Fruit fly (Drosophila melanogaster) whole organism, embryonic: Measurements from ENCODE around the gene nanos.
A peak's percentile ranks its signal among the peaks of the same experiment; 100 is the strongest.

Experiments used
- Abd-B ChIP-seq: fragments of 200-800 bp; sonication (Bioruptor generic); optimal IDR thresholded peaks from 2 replicates; lab custom pipeline; 2018; ENCODE audit warnings: missing biosample characterization, mild to moderate bottlenecking, missing genetic modification characterization, moderate library complexity
- Blimp-1 ChIP-seq: fragments of 200-800 bp; sonication (Bioruptor generic); optimal IDR thresholded peaks from 3 replicates; lab custom pipeline; 2018; ENCODE audit warnings: missing biosample characterization, missing genetic modification characterization, mild to moderate bottlenecking, moderate library complexity, missing genetic modification reagents
- CG11456 ChIP-seq: fragments of 200-800 bp; sonication (Bioruptor generic); IDR thresholded peaks from 3 replicates; pipeline ENCODE4 v1.3.6; 2022; ENCODE audit warnings: missing biosample characterization, missing genetic modification characterization
- CG12155 ChIP-seq: fragments of 200-800 bp; sonication (Bioruptor generic); optimal IDR thresholded peaks from 3 replicates; lab custom pipeline; 2016; ENCODE audit warnings: missing biosample characterization, missing genetic modification characterization
- CG14860 ChIP-seq: fragments of 200-800 bp; sonication (Bioruptor generic); IDR thresholded peaks from 3 replicates; pipeline ENCODE4 v1.3.6; 2022; ENCODE audit warnings: missing biosample characterization, missing genetic modification characterization; ENCODE audit not compliant: partially characterized antibody
- CG17359 ChIP-seq: fragments of 200-800 bp; sonication (Bioruptor generic); optimal IDR thresholded peaks from 3 replicates; lab custom pipeline; 2018; ENCODE audit warnings: missing biosample characterization, mild to moderate bottlenecking, missing genetic modification characterization, moderate library complexity
- CG17385 ChIP-seq: fragments of 200-800 bp; sonication (Bioruptor generic); optimal IDR thresholded peaks from 3 replicates; lab custom pipeline; 2018; ENCODE audit warnings: missing biosample characterization, mild to moderate bottlenecking, missing genetic modification characterization
- CG31441 ChIP-seq: fragments of 200-800 bp; sonication (Bioruptor generic); IDR thresholded peaks from 2 replicates; pipeline ENCODE4 v1.3.6; 2022; ENCODE audit warnings: missing biosample characterization, missing genetic modification characterization
- CG3847 ChIP-seq: fragments of 200-800 bp; sonication (Bioruptor generic); IDR thresholded peaks from 2 replicates; pipeline ENCODE4 v1.3.6; 2022; ENCODE audit warnings: missing biosample characterization, missing genetic modification characterization
- CG4854 ChIP-seq: fragments of 200-800 bp; sonication (Bioruptor generic); optimal IDR thresholded peaks from 2 replicates; lab custom pipeline; 2016; ENCODE audit warnings: missing biosample characterization, missing genetic modification characterization, inconsistent platforms
- CG5953 ChIP-seq: fragments of 200-800 bp; sonication (Bioruptor generic); IDR thresholded peaks from 2 replicates; pipeline ENCODE4 v1.3.6; 2022; ENCODE audit warnings: missing biosample characterization, missing genetic modification characterization
- CG6813 ChIP-seq: fragments of 200-800 bp; sonication (Bioruptor generic); optimal IDR thresholded peaks from 2 replicates; lab custom pipeline; 2017; ENCODE audit warnings: missing biosample characterization, missing genetic modification characterization, mild to moderate bottlenecking, moderate library complexity, missing genetic modification reagents
- CG7372 ChIP-seq: fragments of 200-800 bp; sonication (Bioruptor generic); IDR thresholded peaks from 2 replicates; pipeline ENCODE4 v1.3.6; 2022; ENCODE audit warnings: missing biosample characterization, missing genetic modification characterization
- CG7745 ChIP-seq: fragments of 200-800 bp; sonication (Bioruptor generic); optimal IDR thresholded peaks from 2 replicates; lab custom pipeline; 2018; ENCODE audit warnings: missing biosample characterization, mild to moderate bottlenecking, missing genetic modification characterization, moderate library complexity
- CG8924 ChIP-seq: fragments of 200-800 bp; optimal IDR thresholded peaks from 3 replicates; lab custom pipeline; 2019; ENCODE audit warnings: missing biosample characterization, mild to moderate bottlenecking, missing genetic modification characterization, moderate library complexity
- CG9817 ChIP-seq: fragments of 200-800 bp; sonication (Bioruptor generic); optimal IDR thresholded peaks from 2 replicates; lab custom pipeline; 2018; ENCODE audit warnings: missing biosample characterization, mild to moderate bottlenecking, missing genetic modification characterization, moderate library complexity
- CG9876 ChIP-seq: fragments of 200-800 bp; sonication (Bioruptor generic); optimal IDR thresholded peaks from 2 replicates; lab custom pipeline; 2016; ENCODE audit warnings: missing biosample characterization, missing genetic modification characterization
- Dbx ChIP-seq: fragments of 200-800 bp; sonication (Bioruptor generic); IDR thresholded peaks from 3 replicates; pipeline ENCODE4 v1.3.6; 2022; ENCODE audit warnings: missing biosample characterization, missing genetic modification characterization
- Deaf1 ChIP-seq: fragments of 200-800 bp; optimal IDR thresholded peaks from 3 replicates; lab custom pipeline; 2019; ENCODE audit warnings: missing biosample characterization, mild to moderate bottlenecking, missing genetic modification characterization, moderate library complexity
- Eip74EF ChIP-seq, 2 experiments: fragments of 200-800 bp in 1 of 2; fragments of >200 bp in 1 of 2; sonication (Bioruptor generic) in 1 of 2; optimal IDR thresholded peaks; 2 replicates each; lab custom pipeline; 2017 to 2019; ENCODE audit warnings: missing biosample characterization in 2 of 2, missing genetic modification characterization in 2 of 2, mild to moderate bottlenecking in 1 of 2, moderate library complexity in 1 of 2
- HLHmδ ChIP-seq: fragments of 200-800 bp; sonication (Bioruptor generic); optimal IDR thresholded peaks from 2 replicates; lab custom pipeline; 2018; ENCODE audit warnings: missing biosample characterization, mild to moderate bottlenecking, missing genetic modification characterization, moderate library complexity
- Hey ChIP-seq: fragments of 200-800 bp; sonication (Bioruptor generic); optimal IDR thresholded peaks from 3 replicates; lab custom pipeline; 2018; ENCODE audit warnings: missing biosample characterization, mild to moderate bottlenecking, missing genetic modification characterization
- Mes4 ChIP-seq: fragments of 200-800 bp; sonication (Bioruptor generic); optimal IDR thresholded peaks from 2 replicates; lab custom pipeline; 2016; ENCODE audit warnings: missing biosample characterization, missing genetic modification characterization
- NK7.1 ChIP-seq: fragments of 200-800 bp; sonication (Bioruptor generic); optimal IDR thresholded peaks from 3 replicates; lab custom pipeline; 2016; ENCODE audit warnings: missing biosample characterization, missing genetic modification characterization
- Nf-YA ChIP-seq: fragments of 200-800 bp; sonication (Bioruptor generic); IDR thresholded peaks from 2 replicates; pipeline ENCODE4 v1.3.6; 2022; ENCODE audit warnings: missing biosample characterization, missing genetic modification characterization
- Opbp ChIP-seq: fragments of 200-800 bp; sonication (Bioruptor generic); IDR thresholded peaks from 3 replicates; pipeline ENCODE4 v1.3.6; 2022; ENCODE audit warnings: missing biosample characterization, missing genetic modification characterization; ENCODE audit not compliant: partially characterized antibody
- Scr ChIP-seq: fragments of 200-800 bp; sonication (Bioruptor generic); IDR thresholded peaks from 2 replicates; pipeline ENCODE4 v1.3.6; 2022; ENCODE audit warnings: missing biosample characterization, missing genetic modification characterization; ENCODE audit not compliant: partially characterized antibody
- Spps ChIP-seq: fragments of 200-800 bp; sonication (Bioruptor generic); optimal IDR thresholded peaks from 2 replicates; lab custom pipeline; 2018; ENCODE audit warnings: missing biosample characterization, mild to moderate bottlenecking, missing genetic modification characterization
- Ssrp ChIP-seq: fragments of 200-800 bp; sonication (Bioruptor generic); optimal IDR thresholded peaks from 2 replicates; lab custom pipeline; 2018; ENCODE audit warnings: missing biosample characterization, mild to moderate bottlenecking, missing genetic modification characterization, moderate library complexity
- az2 ChIP-seq: fragments of 200-800 bp; sonication (Bioruptor generic); optimal IDR thresholded peaks from 3 replicates; lab custom pipeline; 2016; ENCODE audit warnings: missing biosample characterization, missing genetic modification characterization
- bbx ChIP-seq: fragments of 200-800 bp; sonication (Bioruptor generic); IDR thresholded peaks from 2 replicates; pipeline ENCODE4 v1.3.6; 2022; ENCODE audit warnings: missing biosample characterization, missing genetic modification characterization; ENCODE audit not compliant: partially characterized antibody
- caup ChIP-seq: fragments of 200-800 bp; sonication (Bioruptor generic); optimal IDR thresholded peaks from 3 replicates; lab custom pipeline; 2017; ENCODE audit warnings: missing biosample characterization, mild to moderate bottlenecking, missing genetic modification characterization, moderate library complexity; ENCODE audit not compliant: severe bottlenecking
- chinmo ChIP-seq: fragments of 200-800 bp; sonication (Bioruptor generic); IDR thresholded peaks from 4 replicates; pipeline ENCODE4 v1.3.6; 2022; ENCODE audit warnings: missing biosample characterization, missing genetic modification characterization; ENCODE audit not compliant: partially characterized antibody
- ci ChIP-seq: fragments of 200-800 bp; sonication (Bioruptor generic); IDR thresholded peaks from 3 replicates; pipeline ENCODE4 v1.3.6; 2022; ENCODE audit warnings: missing biosample characterization, missing genetic modification characterization
- crol ChIP-seq: fragments of 200-800 bp; sonication (Bioruptor generic); IDR thresholded peaks from 2 replicates; pipeline ENCODE4 v1.3.6; 2022; ENCODE audit warnings: missing biosample characterization, missing genetic modification characterization
- dm ChIP-seq: fragments of 200-800 bp; sonication (Bioruptor generic); optimal IDR thresholded peaks from 3 replicates; lab custom pipeline; 2016; ENCODE audit warnings: missing biosample characterization, missing genetic modification characterization
- klu ChIP-seq: fragments of 200-800 bp; sonication (Bioruptor generic); IDR thresholded peaks from 2 replicates; pipeline ENCODE4 v1.3.6; 2022; ENCODE audit warnings: missing biosample characterization, missing genetic modification characterization
- kni ChIP-seq: fragments of 200-800 bp; sonication (Bioruptor generic); optimal IDR thresholded peaks from 3 replicates; lab custom pipeline; 2017; ENCODE audit warnings: mild to moderate bottlenecking, missing biosample characterization, missing genetic modification reagents, missing genetic modification characterization
- nerfin-2 ChIP-seq: fragments of 200-800 bp; sonication (Bioruptor generic); IDR thresholded peaks from 2 replicates; pipeline ENCODE4 v1.3.6; 2022; ENCODE audit warnings: missing biosample characterization, missing genetic modification characterization; ENCODE audit not compliant: partially characterized antibody
- odd ChIP-seq: fragments of 200-800 bp; sonication (Bioruptor generic); optimal IDR thresholded peaks from 2 replicates; lab custom pipeline; 2017; ENCODE audit warnings: missing biosample characterization, mild to moderate bottlenecking, missing genetic modification characterization
- phol ChIP-seq: fragments of 200-800 bp; sonication (Bioruptor generic); optimal IDR thresholded peaks from 3 replicates; lab custom pipeline; 2018; ENCODE audit warnings: missing biosample characterization, mild to moderate bottlenecking, missing genetic modification characterization, moderate library complexity
- salm ChIP-seq: fragments of 200-800 bp; sonication (Bioruptor generic); optimal IDR thresholded peaks from 2 replicates; lab custom pipeline; 2018; ENCODE audit warnings: missing biosample characterization, mild to moderate bottlenecking, missing genetic modification characterization
- sim ChIP-seq: fragments of 200-800 bp; sonication (Bioruptor generic); IDR thresholded peaks from 2 replicates; pipeline ENCODE4 v1.3.6; 2022; ENCODE audit warnings: missing biosample characterization, missing genetic modification characterization
- slbo ChIP-seq: fragments of 200-800 bp; sonication (Bioruptor generic); IDR thresholded peaks from 2 replicates; pipeline ENCODE4 v1.3.6; 2022; ENCODE audit warnings: missing biosample characterization, missing genetic modification characterization
- stwl ChIP-seq: fragments of 200-800 bp; sonication (Bioruptor generic); optimal IDR thresholded peaks from 3 replicates; lab custom pipeline; 2018; ENCODE audit warnings: missing biosample characterization, mild to moderate bottlenecking, missing genetic modification characterization, moderate library complexity
- tin ChIP-seq: fragments of 200-800 bp; sonication (Bioruptor generic); optimal IDR thresholded peaks from 3 replicates; lab custom pipeline; 2016; ENCODE audit warnings: missing biosample characterization, missing genetic modification characterization
- twi ChIP-seq: fragments of 200-800 bp; optimal IDR thresholded peaks from 2 replicates; lab custom pipeline; 2019; ENCODE audit warnings: missing biosample characterization, mild to moderate bottlenecking, missing genetic modification characterization, moderate library complexity
- unc-4 ChIP-seq: fragments of 200-800 bp; sonication (Bioruptor generic); IDR thresholded peaks from 2 replicates; pipeline ENCODE4 v1.3.6; 2022; ENCODE audit warnings: missing biosample characterization, missing genetic modification characterization; ENCODE audit not compliant: partially characterized antibody

The nanos gene

dm6 chr3R:19166077-19166778, 9.2 kb downstream of the nanos start (continued):
- TF ChIP-seq sim = no peak
- TF ChIP-seq CG9817 (tag; lab: Kevin White, UChicago) = no peak
- no peak for TF ChIP-seq CG9876 (GFP tag; lab: Kevin White, UChicago)
- no peak for TF ChIP-seq CG12155
- no peak for TF ChIP-seq CG11456 (GFP tag; lab: Robert Waterston, UW)
- TF ChIP-seq CG4854 (GFP tag; lab: Kevin White, UChicago) = no peak
- peak; percentile 63 for TF ChIP-seq Blimp-1
- no peak for TF ChIP-seq phol (tag; lab: Kevin White, UChicago)
- no peak for TF ChIP-seq Mes4 (GFP tag; lab: Kevin White, UChicago)
- no peak for TF ChIP-seq Ssrp (tag; lab: Kevin White, UChicago)
- no peak for TF ChIP-seq Scr (GFP tag; lab: Robert Waterston, UW)
- TF ChIP-seq CG31441 (GFP tag; lab: Robert Waterston, UW) = no peak
- no peak for TF ChIP-seq nerfin-2
- TF ChIP-seq kni (GFP tag; lab: Kevin White, UChicago) = peak; percentile 75
- no peak for TF ChIP-seq Dbx (GFP tag; lab: Robert Waterston, UW)
- no peak for TF ChIP-seq klu (GFP tag; lab: Robert Waterston, UW)
- TF ChIP-seq crol (GFP tag; lab: Robert Waterston, UW) = peak; percentile 40; the same call in 1 of the 2 replicates
- no peak for TF ChIP-seq tin (GFP tag; lab: Kevin White, UChicago)
- TF ChIP-seq twi (tag; lab: Kevin White, UChicago) = no peak
- peak; percentile 10; the same call in 1 of the 2 replicates for TF ChIP-seq unc-4 (GFP tag; lab: Robert Waterston, UW)
- no peak for TF ChIP-seq CG7372
- TF ChIP-seq CG7745 (tag; lab: Kevin White, UChicago) = no peak
- TF ChIP-seq CG3847 = no peak
- no peak for TF ChIP-seq salm
- TF ChIP-seq caup (GFP tag; lab: Kevin White, UChicago) = no peak
- no peak for TF ChIP-seq CG5953
- TF ChIP-seq HLHmδ (GFP tag; lab: Kevin White, UChicago) = no peak
- no peak for TF ChIP-seq CG14860 (GFP tag; lab: Robert Waterston, UW)
- no peak for TF ChIP-seq stwl (tag; lab: Kevin White, UChicago)
- no peak for TF ChIP-seq ci (GFP tag; lab: Robert Waterston, UW)
- TF ChIP-seq Nf-YA (GFP tag; lab: Robert Waterston, UW) = 0 out of 2 replicates have a peak, but pooled peaks have one; percentile 12
- peak; percentile 56 for TF ChIP-seq CG8924 (tag; lab: Kevin White, UChicago)
- TF ChIP-seq az2 (GFP tag; lab: Kevin White, UChicago) = peak; percentile 62
- no peak for TF ChIP-seq NK7.1 (GFP tag; lab: Kevin White, UChicago)
- TF ChIP-seq Opbp (GFP tag; lab: Robert Waterston, UW) = no peak
- TF ChIP-seq odd (GFP tag; lab: Kevin White, UChicago) = peak; percentile 39
- TF ChIP-seq slbo (GFP tag; lab: Robert Waterston, UW) = no peak
- TF ChIP-seq Spps (tag; lab: Kevin White, UChicago) = no peak
- TF ChIP-seq CG17385 = peak; percentile 4
- TF ChIP-seq bbx (GFP tag; lab: Robert Waterston, UW) = no peak
- TF ChIP-seq Hey = no peak
- no peak for TF ChIP-seq CG17359 (tag; lab: Kevin White, UChicago)
- no peak for TF ChIP-seq Eip74EF (GFP tag; optimal IDR thresholded peaks at IDR 0.05; lab: Kevin White, UChicago)
- TF ChIP-seq Deaf1 = no peak
- TF ChIP-seq CG6813 (GFP tag; lab: Kevin White, UChicago) = no peak
- TF ChIP-seq dm (GFP tag; lab: Kevin White, UChicago) = no peak
- peak; percentile 55; the same call in 1 of the 4 replicates for TF ChIP-seq chinmo (GFP tag; lab: Robert Waterston, UW)
- TF ChIP-seq Abd-B (GFP tag; lab: Kevin White, UChicago) = no peak
